Worm (Caenorhabditis elegans) whole organism, late embryonic: ENCODE data around the gene ugt-38.

Experiments used
- elt-2 ChIP-seq: sonication (generic microtip); optimal IDR thresholded peaks from 2 replicates; lab custom pipeline; 2016; ENCODE audit warnings: missing genetic modification reagents, missing genetic modification characterization, missing compliant biosample characterization
- nhr-11 ChIP-seq: fragments of 150-350 bp; optimal IDR thresholded peaks from 2 replicates; lab custom pipeline; 2014; ENCODE audit warnings: missing biosample characterization, missing genetic modification characterization

DNA sequence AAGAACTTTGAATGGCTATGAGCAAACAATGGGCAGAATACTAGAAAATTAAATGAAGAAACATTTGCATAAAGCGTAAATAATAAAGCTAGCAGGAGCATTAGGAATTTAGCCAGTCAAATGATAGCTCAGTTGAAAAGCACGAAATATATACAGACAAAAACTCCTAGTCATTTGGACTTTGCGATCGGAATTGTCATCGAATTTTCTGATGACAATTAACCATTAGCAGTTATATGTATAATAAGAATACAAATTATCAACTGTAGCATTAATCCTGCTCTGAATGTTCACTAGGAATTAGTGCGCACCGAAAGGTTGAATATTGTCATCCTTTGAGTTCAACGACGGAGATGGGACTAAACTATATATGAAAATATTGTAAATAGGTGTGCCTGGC lies at the start of gene ugt-38:
- TF ChIP-seq elt-2 (tag; lab: Kevin White, UChicago) (no peak), nhr-11 (tag; lab: Kevin White, UChicago) (no peak)
